Fruit fly (Drosophila melanogaster) whole organism, embryonic: ENCODE measurements around the gene UbcE2H.
A peak's percentile ranks its signal among the peaks of the same experiment; 100 is the strongest.

Source experiments
- Bdp1 ChIP-seq: fragments of 200-800 bp; sonication (Bioruptor generic); optimal IDR thresholded peaks from 3 replicates; lab custom pipeline; 2016; ENCODE audit warnings: missing biosample characterization, missing genetic modification characterization
- CG10321 ChIP-seq: fragments of 200-800 bp; sonication (Bioruptor generic); IDR thresholded peaks from 2 replicates; pipeline ENCODE4 v1.3.6; 2022; ENCODE audit warnings: missing biosample characterization, missing genetic modification characterization
- CG10565 ChIP-seq: fragments of 200-800 bp; sonication (Bioruptor generic); optimal IDR thresholded peaks from 3 replicates; lab custom pipeline; 2016; ENCODE audit warnings: missing biosample characterization, mild to moderate bottlenecking, missing genetic modification characterization
- CG10959 ChIP-seq: fragments of 200-800 bp; sonication (Bioruptor generic); IDR thresholded peaks from 2 replicates; pipeline ENCODE4 v1.3.6; 2022; ENCODE audit warnings: missing biosample characterization, missing genetic modification characterization
- CG14710 ChIP-seq: fragments of 200-800 bp; sonication (Bioruptor generic); optimal IDR thresholded peaks from 3 replicates; lab custom pipeline; 2019; ENCODE audit warnings: missing biosample characterization, mild to moderate bottlenecking, missing genetic modification characterization, moderate library complexity
- CG18599 ChIP-seq: fragments of 200-800 bp; sonication (Bioruptor generic); optimal IDR thresholded peaks from 3 replicates; lab custom pipeline; 2017; ENCODE audit warnings: missing biosample characterization, missing genetic modification characterization, mild to moderate bottlenecking, moderate library complexity, missing genetic modification reagents
- CG2120 ChIP-seq: fragments of 200-800 bp; sonication (Bioruptor generic); optimal IDR thresholded peaks from 3 replicates; lab custom pipeline; 2016; ENCODE audit warnings: missing biosample characterization, missing genetic modification characterization
- CG31224 ChIP-seq: fragments of 200-800 bp; sonication (Bioruptor generic); IDR thresholded peaks from 2 replicates; pipeline ENCODE4 v1.3.6; 2022; ENCODE audit warnings: missing biosample characterization, missing genetic modification characterization
- CG34224 ChIP-seq: fragments of 200-800 bp; sonication (Bioruptor generic); IDR thresholded peaks from 3 replicates; pipeline ENCODE4 v1.3.6; 2022; ENCODE audit warnings: missing biosample characterization, missing genetic modification characterization; ENCODE audit not compliant: partially characterized antibody
- CG3838 ChIP-seq: fragments of 200-800 bp; sonication (Bioruptor generic); optimal IDR thresholded peaks from 3 replicates; lab custom pipeline; 2016; ENCODE audit warnings: missing biosample characterization, missing genetic modification characterization
- CG3847 ChIP-seq: fragments of 200-800 bp; sonication (Bioruptor generic); IDR thresholded peaks from 2 replicates; pipeline ENCODE4 v1.3.6; 2022; ENCODE audit warnings: missing biosample characterization, missing genetic modification characterization
- CG43689 ChIP-seq: fragments of 200-800 bp; sonication (Bioruptor generic); IDR thresholded peaks from 2 replicates; pipeline ENCODE4 v1.3.6; 2022; ENCODE audit warnings: missing biosample characterization, missing genetic modification characterization
- CG4617 ChIP-seq: fragments of 200-800 bp; sonication (Bioruptor generic); optimal IDR thresholded peaks from 3 replicates; lab custom pipeline; 2016; ENCODE audit warnings: missing biosample characterization, missing genetic modification characterization, borderline replicate concordance
- CG4730 ChIP-seq: fragments of 200-800 bp; sonication (Bioruptor generic); IDR thresholded peaks from 2 replicates; pipeline ENCODE4 v1.3.6; 2022; ENCODE audit warnings: missing biosample characterization, missing genetic modification characterization
- CG4854 ChIP-seq: fragments of 200-800 bp; sonication (Bioruptor generic); optimal IDR thresholded peaks from 2 replicates; lab custom pipeline; 2016; ENCODE audit warnings: missing biosample characterization, missing genetic modification characterization, inconsistent platforms
- CG6272 ChIP-seq: fragments of 200-800 bp; sonication (Bioruptor generic); IDR thresholded peaks from 2 replicates; pipeline ENCODE4 v1.3.6; 2022; ENCODE audit warnings: missing biosample characterization, missing genetic modification characterization
- CG6683 ChIP-seq: fragments of 200-800 bp; sonication (Bioruptor generic); optimal IDR thresholded peaks from 2 replicates; lab custom pipeline; 2017; ENCODE audit warnings: missing biosample characterization, mild to moderate bottlenecking, missing genetic modification characterization, missing genetic modification reagents
- CG6791 ChIP-seq: fragments of 200-800 bp; sonication (Bioruptor generic); IDR thresholded peaks from 3 replicates; pipeline ENCODE4 v1.3.6; 2022; ENCODE audit warnings: missing biosample characterization, missing genetic modification characterization; ENCODE audit not compliant: partially characterized antibody
- CG9437 ChIP-seq: fragments of 200-800 bp; sonication (Bioruptor generic); optimal IDR thresholded peaks from 2 replicates; lab custom pipeline; 2018; ENCODE audit warnings: missing biosample characterization, mild to moderate bottlenecking, missing genetic modification characterization
- D19A ChIP-seq: fragments of 200-800 bp; optimal IDR thresholded peaks from 3 replicates; lab custom pipeline; 2019; ENCODE audit warnings: missing biosample characterization, mild to moderate bottlenecking, missing genetic modification characterization, moderate library complexity
- Dad ChIP-seq: fragments of 200-800 bp; sonication (Bioruptor generic); optimal IDR thresholded peaks from 3 replicates; lab custom pipeline; 2016; ENCODE audit warnings: missing biosample characterization, missing genetic modification characterization
- Doc2 ChIP-seq: fragments of 200-800 bp; sonication (Bioruptor generic); IDR thresholded peaks from 2 replicates; pipeline ENCODE4 v1.3.6; 2022; ENCODE audit warnings: missing biosample characterization, missing genetic modification characterization
- Drgx ChIP-seq: fragments of 200-800 bp; sonication (Bioruptor generic); IDR thresholded peaks from 2 replicates; pipeline ENCODE4 v1.3.6; 2022; ENCODE audit warnings: missing biosample characterization, missing genetic modification characterization
- Hand ChIP-seq: fragments of 200-800 bp; sonication (Bioruptor generic); optimal IDR thresholded peaks from 2 replicates; lab custom pipeline; 2017; ENCODE audit warnings: mild to moderate bottlenecking, missing biosample characterization, missing genetic modification reagents, missing genetic modification characterization
- HmgZ ChIP-seq: fragments of 200-800 bp; sonication (Bioruptor generic); optimal IDR thresholded peaks from 2 replicates; lab custom pipeline; 2018; ENCODE audit warnings: missing biosample characterization, mild to moderate bottlenecking, missing genetic modification characterization
- Hr78 ChIP-seq, 2 experiments: fragments of 200-800 bp in 1 of 2; fragments of >200 bp in 1 of 2; sonication (Bioruptor generic) in 1 of 2; optimal IDR thresholded peaks; 2 replicates each; lab custom pipeline; 2017 to 2019; ENCODE audit warnings: missing biosample characterization in 2 of 2, missing genetic modification characterization in 2 of 2, mild to moderate bottlenecking in 1 of 2, moderate library complexity in 1 of 2
- MTF-1 ChIP-seq: fragments of 200-800 bp; sonication (Bioruptor generic); optimal IDR thresholded peaks from 2 replicates; lab custom pipeline; 2018; ENCODE audit warnings: missing biosample characterization, mild to moderate bottlenecking, missing genetic modification characterization, borderline replicate concordance
- Mrtf ChIP-seq: fragments of 200-800 bp; sonication (Bioruptor generic); IDR thresholded peaks from 3 replicates; pipeline ENCODE4 v1.3.6; 2022; ENCODE audit warnings: missing biosample characterization, missing genetic modification characterization
- NC2β ChIP-seq: fragments of 200-800 bp; sonication (Bioruptor generic); optimal IDR thresholded peaks from 2 replicates; lab custom pipeline; 2016; ENCODE audit warnings: missing biosample characterization, missing genetic modification characterization
- Neu2 ChIP-seq: fragments of 200-800 bp; sonication (Bioruptor generic); optimal IDR thresholded peaks from 3 replicates; lab custom pipeline; 2016; ENCODE audit warnings: missing biosample characterization, missing genetic modification characterization, borderline replicate concordance
- Rfx ChIP-seq: fragments of 200-800 bp; sonication (Bioruptor generic); IDR thresholded peaks from 2 replicates; pipeline ENCODE4 v1.3.6; 2022; ENCODE audit warnings: missing biosample characterization, missing genetic modification characterization
- Rx ChIP-seq: fragments of 200-800 bp; sonication (Bioruptor generic); IDR thresholded peaks from 2 replicates; pipeline ENCODE4 v1.3.6; 2022; ENCODE audit warnings: missing biosample characterization, missing genetic modification characterization
- YL-1 ChIP-seq: fragments of 200-800 bp; sonication (Bioruptor generic); optimal IDR thresholded peaks from 3 replicates; lab custom pipeline; 2017; ENCODE audit warnings: missing biosample characterization, mild to moderate bottlenecking, missing genetic modification characterization
- ase ChIP-seq: fragments of 200-800 bp; sonication (Bioruptor generic); IDR thresholded peaks from 3 replicates; pipeline ENCODE4 v1.3.6; 2022; ENCODE audit warnings: missing biosample characterization, missing genetic modification characterization
- chn ChIP-seq: fragments of 200-800 bp; sonication (Bioruptor generic); optimal IDR thresholded peaks from 2 replicates; lab custom pipeline; 2016; ENCODE audit warnings: missing biosample characterization, missing genetic modification characterization
- ci ChIP-seq: fragments of 200-800 bp; sonication (Bioruptor generic); IDR thresholded peaks from 3 replicates; pipeline ENCODE4 v1.3.6; 2022; ENCODE audit warnings: missing biosample characterization, missing genetic modification characterization
- dm ChIP-seq: fragments of 200-800 bp; sonication (Bioruptor generic); optimal IDR thresholded peaks from 3 replicates; lab custom pipeline; 2016; ENCODE audit warnings: missing biosample characterization, missing genetic modification characterization
- eve ChIP-seq, 2 experiments: fragments of >200 bp; optimal IDR thresholded peaks; 2 replicates each; lab custom pipeline; 2017; ENCODE audit warnings: missing biosample characterization in 2 of 2, missing genetic modification characterization in 2 of 2
- gem ChIP-seq: fragments of 200-800 bp; sonication (Bioruptor generic); optimal IDR thresholded peaks from 2 replicates; lab custom pipeline; 2019; ENCODE audit warnings: missing biosample characterization, mild to moderate bottlenecking, missing genetic modification characterization, moderate library complexity
- ind ChIP-seq: fragments of 200-800 bp; sonication (Bioruptor generic); optimal IDR thresholded peaks from 3 replicates; lab custom pipeline; 2016; ENCODE audit warnings: missing biosample characterization, missing genetic modification characterization
- ken ChIP-seq: fragments of 200-800 bp; sonication (Bioruptor generic); IDR thresholded peaks from 3 replicates; pipeline ENCODE4 v1.3.6; 2022; ENCODE audit warnings: missing biosample characterization, missing genetic modification characterization
- kni ChIP-seq: fragments of 200-800 bp; sonication (Bioruptor generic); optimal IDR thresholded peaks from 3 replicates; lab custom pipeline; 2017; ENCODE audit warnings: mild to moderate bottlenecking, missing biosample characterization, missing genetic modification reagents, missing genetic modification characterization
- luna ChIP-seq: fragments of 200-800 bp; sonication (Bioruptor generic); optimal IDR thresholded peaks from 2 replicates; lab custom pipeline; 2016; ENCODE audit warnings: missing biosample characterization, missing genetic modification characterization
- mld ChIP-seq: fragments of 200-800 bp; sonication (Bioruptor generic); IDR thresholded peaks from 3 replicates; pipeline ENCODE4 v1.3.6; 2022; ENCODE audit warnings: missing biosample characterization, missing genetic modification characterization; ENCODE audit not compliant: partially characterized antibody
- sc ChIP-seq, 3 experiments: fragments of >200 bp in 2 of 3; fragments of 200-800 bp in 1 of 3; sonication (Bioruptor generic) in 1 of 3; optimal IDR thresholded peaks; 2 replicates in 2 of 3; 3 replicates in 1 of 3; lab custom pipeline; 2017; ENCODE audit warnings: mild to moderate bottlenecking in 1 of 3, missing biosample characterization in 1 of 3, missing genetic modification characterization in 1 of 3, missing genetic modification reagents in 1 of 3
- sim ChIP-seq: fragments of 200-800 bp; sonication (Bioruptor generic); IDR thresholded peaks from 2 replicates; pipeline ENCODE4 v1.3.6; 2022; ENCODE audit warnings: missing biosample characterization, missing genetic modification characterization
- tx ChIP-seq: fragments of 200-800 bp; sonication (Bioruptor generic); optimal IDR thresholded peaks from 2 replicates; lab custom pipeline; 2016; ENCODE audit warnings: missing biosample characterization, missing genetic modification characterization
- unpg ChIP-seq: fragments of 200-800 bp; sonication (Bioruptor generic); optimal IDR thresholded peaks from 3 replicates; lab custom pipeline; 2018; ENCODE audit warnings: missing biosample characterization, mild to moderate bottlenecking, missing genetic modification characterization, moderate library complexity
- wor ChIP-seq: fragments of 200-800 bp; sonication (Bioruptor generic); IDR thresholded peaks from 2 replicates; pipeline ENCODE4 v1.3.6; 2022; ENCODE audit warnings: missing biosample characterization, missing genetic modification characterization

Gene UbcE2H

DNA sequence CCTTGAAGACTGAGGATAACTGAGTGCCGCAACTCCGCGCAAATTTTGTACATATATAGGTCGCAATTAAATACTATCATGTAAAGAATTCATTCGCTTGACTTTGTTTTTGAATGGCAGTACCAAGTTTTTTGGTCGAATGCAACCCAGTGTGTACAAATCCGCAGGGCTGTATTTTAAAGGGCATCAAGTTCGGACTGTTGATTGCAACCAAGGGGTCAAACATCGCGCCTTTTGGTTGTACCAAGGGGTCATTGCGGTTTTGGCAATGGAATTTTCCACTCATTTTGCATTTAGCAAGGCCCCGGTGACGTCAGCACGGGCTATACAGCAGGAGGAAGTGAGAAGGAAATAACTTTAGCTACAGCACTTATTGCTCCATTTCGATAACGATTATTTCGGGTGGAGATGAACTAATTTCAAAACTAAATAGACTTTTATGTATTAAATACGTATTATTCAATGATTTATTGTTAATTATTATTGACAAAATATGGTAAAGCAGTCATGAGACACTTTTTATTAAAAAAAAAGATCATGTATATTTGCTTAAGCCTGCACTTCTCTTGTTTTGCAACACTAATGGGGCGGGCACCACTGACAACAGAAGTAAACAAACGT is 37.9 kb upstream of the UbcE2H start, which contains the start of gene CG10958 (continued):
- TF ChIP-seq Dad (GFP tag; lab: Kevin White, UChicago) = peak; percentile 35
- peak; percentile 1 for TF ChIP-seq D19A (tag; lab: Kevin White, UChicago)
- TF ChIP-seq kni (GFP tag; lab: Kevin White, UChicago) = peak; percentile 3
- TF ChIP-seq CG4730 = no peak
- peak; percentile 83 for TF ChIP-seq CG2120 (GFP tag; lab: Kevin White, UChicago)
- TF ChIP-seq CG10959 (GFP tag; lab: Robert Waterston, UW) = no peak
- no peak for TF ChIP-seq CG10321 (GFP tag; lab: Robert Waterston, UW)
- 0 out of 3 replicates have a peak, but pooled peaks have one; percentile 37 for TF ChIP-seq ci (GFP tag; lab: Robert Waterston, UW)
- TF ChIP-seq NC2β (GFP tag; lab: Kevin White, UChicago) = no peak
- no peak for TF ChIP-seq Doc2 (GFP tag; lab: Robert Waterston, UW)
- TF ChIP-seq CG6683 = peak; percentile 30
- TF ChIP-seq YL-1 (GFP tag; lab: Kevin White, UChicago) = peak; percentile 58
- peak; percentile 59 for TF ChIP-seq unpg (GFP tag; lab: Kevin White, UChicago)
- no peak for TF ChIP-seq Mrtf (GFP tag; lab: Robert Waterston, UW)
- TF ChIP-seq gem (tag; lab: Kevin White, UChicago) = peak; percentile 77
- TF ChIP-seq chn (GFP tag; lab: Kevin White, UChicago) = peak; percentile 26
- 0 out of 2 replicates have a peak, but pooled peaks have one; percentile 10 for TF ChIP-seq sim
- TF ChIP-seq sc (optimal IDR thresholded peaks at IDR 0.05; lab: Kevin White, UChicago) = no peak
- TF ChIP-seq sc (GFP tag; optimal IDR thresholded peaks at IDR 0.05; lab: Kevin White, UChicago) = no peak
- TF ChIP-seq HmgZ (tag; lab: Kevin White, UChicago) = peak; percentile 39
- 0 out of 3 replicates have a peak, but pooled peaks have one; percentile 31 for TF ChIP-seq CG6791 (GFP tag; lab: Robert Waterston, UW)
- TF ChIP-seq CG4617 (GFP tag; lab: Kevin White, UChicago) = peak; percentile 24
- 0 out of 2 replicates have a peak, but pooled peaks have one; percentile 51 for TF ChIP-seq CG6272 (GFP tag; lab: Robert Waterston, UW)
- TF ChIP-seq CG4854 (GFP tag; lab: Kevin White, UChicago) = peak; percentile 8
- peak; percentile 66 for TF ChIP-seq Rfx (GFP tag; lab: Robert Waterston, UW)
- peak; percentile 68 for TF ChIP-seq CG14710 (tag; lab: Kevin White, UChicago)
- TF ChIP-seq ken (GFP tag; lab: Robert Waterston, UW) = peak; percentile 45; the same call in 1 of the 3 replicates
- TF ChIP-seq Neu2 (GFP tag; lab: Kevin White, UChicago) = no peak
- peak; percentile 45; the same call in 1 of the 2 replicates for TF ChIP-seq Drgx (GFP tag; lab: Robert Waterston, UW)
- TF ChIP-seq mld (GFP tag; lab: Robert Waterston, UW) = no peak
- TF ChIP-seq MTF-1 (GFP tag; lab: Kevin White, UChicago) = no peak
- no peak for TF ChIP-seq CG43689 (GFP tag; lab: Robert Waterston, UW)
- peak; percentile 74 for TF ChIP-seq CG9437
- 0 out of 3 replicates have a peak, but pooled peaks have one; percentile 32 for TF ChIP-seq ase (GFP tag; lab: Robert Waterston, UW)
- TF ChIP-seq CG3847 (GFP tag; lab: Robert Waterston, UW) = peak; percentile 55
- TF ChIP-seq CG10565 (GFP tag; lab: Kevin White, UChicago) = no peak
- no peak for TF ChIP-seq eve (GFP tag; optimal IDR thresholded peaks at IDR 0.05; lab: Kevin White, UChicago)
- TF ChIP-seq luna (GFP tag; lab: Kevin White, UChicago) = no peak
- TF ChIP-seq CG34224 (GFP tag; lab: Robert Waterston, UW) = no peak
- TF ChIP-seq Hand (GFP tag; lab: Kevin White, UChicago) = no peak
- TF ChIP-seq Bdp1 (GFP tag; lab: Kevin White, UChicago) = no peak
- TF ChIP-seq tx (GFP tag; lab: Kevin White, UChicago) = no peak
- TF ChIP-seq dm = peak; percentile 5
- TF ChIP-seq CG18599 (GFP tag; lab: Kevin White, UChicago) = peak; percentile 76
- peak in 1 of 2 experiments; percentile 61 for TF ChIP-seq Hr78 (GFP tag; optimal IDR thresholded peaks at IDR 0.05; lab: Kevin White, UChicago)
- 0 out of 2 replicates have a peak, but pooled peaks have one; percentile 28 for TF ChIP-seq wor
- peak; percentile 53 for TF ChIP-seq CG3838 (GFP tag; lab: Kevin White, UChicago)
- TF ChIP-seq ind (GFP tag; lab: Kevin White, UChicago) = peak; percentile 62
- 0 out of 2 replicates have a peak, but pooled peaks have one; percentile 30 for TF ChIP-seq Rx (GFP tag; lab: Robert Waterston, UW)
- TF ChIP-seq CG31224 = no peak
